Worm (Caenorhabditis elegans) whole organism, L2 larva: ENCODE measurements around the gene mip-2.

ENCODE experiments used
- C34F6.9 ChIP-seq: fragments of 150-350 bp; optimal IDR thresholded peaks from 2 replicates; lab custom pipeline; 2014; ENCODE audit warnings: missing biosample characterization, missing genetic modification characterization
- F13H6.1 ChIP-seq: sonication (generic microtip); optimal IDR thresholded peaks from 2 replicates; lab custom pipeline; 2016; ENCODE audit warnings: missing genetic modification characterization, missing compliant biosample characterization
- R02D3.7 ChIP-seq: fragments of 150-350 bp; optimal IDR thresholded peaks from 2 replicates; lab custom pipeline; 2014; ENCODE audit warnings: missing biosample characterization, missing genetic modification characterization
- Y55F3AM.14 ChIP-seq: fragments of 200-800 bp; sonication (Bioruptor generic); optimal IDR thresholded peaks from 2 replicates; lab custom pipeline; 2018; ENCODE audit warnings: mild to moderate bottlenecking, missing genetic modification characterization, missing compliant biosample characterization
- alr-1 ChIP-seq: fragments of 150-350 bp; optimal IDR thresholded peaks from 2 replicates; lab custom pipeline; 2014; ENCODE audit warnings: missing biosample characterization, missing genetic modification characterization
- aly-2 ChIP-seq: fragments of 150-350 bp; optimal IDR thresholded peaks from 2 replicates; lab custom pipeline; 2014; ENCODE audit warnings: missing biosample characterization, missing genetic modification characterization
- blmp-1 ChIP-seq: sonication (generic microtip); optimal IDR thresholded peaks from 2 replicates; lab custom pipeline; 2017; ENCODE audit warnings: missing genetic modification characterization, mild to moderate bottlenecking, missing compliant biosample characterization, antibody characterized with exemption, moderate library complexity; ENCODE audit not compliant: insufficient read depth
- ceh-16 ChIP-seq: fragments of 150-350 bp; optimal IDR thresholded peaks from 2 replicates; lab custom pipeline; 2014; ENCODE audit warnings: missing biosample characterization, missing genetic modification characterization
- ceh-82 ChIP-seq: fragments of 150-350 bp; optimal IDR thresholded peaks from 2 replicates; lab custom pipeline; 2014; ENCODE audit warnings: missing biosample characterization, missing genetic modification characterization
- crh-2 ChIP-seq: sonication (generic microtip); optimal IDR thresholded peaks from 2 replicates; lab custom pipeline; 2017; ENCODE audit warnings: missing biosample characterization, missing genetic modification characterization
- egl-27 ChIP-seq: sonication (generic microtip); optimal IDR thresholded peaks from 3 replicates; lab custom pipeline; 2017; ENCODE audit warnings: missing biosample characterization, missing genetic modification reagents, missing genetic modification characterization
- elt-1 ChIP-seq: fragments of 150-350 bp; optimal IDR thresholded peaks from 2 replicates; lab custom pipeline; 2014; ENCODE audit warnings: missing biosample characterization, missing genetic modification characterization
- fos-1 ChIP-seq: fragments of 150-350 bp; optimal IDR thresholded peaks from 2 replicates; lab custom pipeline; 2014; ENCODE audit warnings: missing biosample characterization, missing genetic modification characterization
- gmeb-1 ChIP-seq: fragments of 150-350 bp; optimal IDR thresholded peaks from 2 replicates; lab custom pipeline; 2014; ENCODE audit warnings: missing biosample characterization, missing genetic modification characterization
- lin-13 ChIP-seq: fragments of 150-350 bp; optimal IDR thresholded peaks from 2 replicates; lab custom pipeline; 2014; ENCODE audit warnings: missing biosample characterization, missing genetic modification reagents, missing genetic modification characterization
- lin-39 ChIP-seq: fragments of 150-350 bp; optimal IDR thresholded peaks from 2 replicates; lab custom pipeline; 2014; ENCODE audit warnings: missing biosample characterization, missing genetic modification reagents, missing genetic modification characterization
- lsy-2 ChIP-seq, 2 experiments: fragments of 150-350 bp in 1 of 2; sonication (generic microtip) in 1 of 2; optimal IDR thresholded peaks; 2 replicates each; lab custom pipeline; 2014 to 2017; ENCODE audit warnings: missing biosample characterization in 2 of 2, missing genetic modification characterization in 2 of 2
- mab-5 ChIP-seq: fragments of 150-350 bp; optimal IDR thresholded peaks from 2 replicates; lab custom pipeline; 2014; ENCODE audit warnings: missing biosample characterization, missing genetic modification characterization
- mdl-1 ChIP-seq, 2 experiments: fragments of 150-350 bp in 1 of 2; sonication (generic microtip) in 1 of 2; optimal IDR thresholded peaks; 2 replicates each; lab custom pipeline; 2017; ENCODE audit warnings: missing biosample characterization in 2 of 2, missing genetic modification characterization in 2 of 2
- nhr-10 ChIP-seq: sonication (generic microtip); optimal IDR thresholded peaks from 2 replicates; lab custom pipeline; 2017; ENCODE audit warnings: missing biosample characterization, missing genetic modification characterization
- nhr-11 ChIP-seq: fragments of 150-350 bp; optimal IDR thresholded peaks from 2 replicates; lab custom pipeline; 2014; ENCODE audit warnings: missing biosample characterization, missing genetic modification characterization
- nhr-12 ChIP-seq: fragments of 150-350 bp; optimal IDR thresholded peaks from 2 replicates; lab custom pipeline; 2014; ENCODE audit warnings: missing biosample characterization, missing genetic modification characterization
- nhr-23 ChIP-seq: fragments of 150-350 bp; optimal IDR thresholded peaks from 2 replicates; lab custom pipeline; 2014; ENCODE audit warnings: missing biosample characterization, missing genetic modification reagents, missing genetic modification characterization
- nhr-237 ChIP-seq: fragments of 150-350 bp; optimal IDR thresholded peaks from 2 replicates; lab custom pipeline; 2014; ENCODE audit warnings: missing biosample characterization, missing genetic modification characterization
- nhr-25 ChIP-seq: fragments of 150-350 bp; sonication (generic microtip); optimal IDR thresholded peaks from 3 replicates; lab custom pipeline; 2014; ENCODE audit warnings: missing biosample characterization, missing genetic modification characterization
- nhr-77 ChIP-seq: fragments of 150-350 bp; optimal IDR thresholded peaks from 2 replicates; lab custom pipeline; 2014; ENCODE audit warnings: missing biosample characterization, missing genetic modification characterization
- peb-1 ChIP-seq: fragments of 150-350 bp; optimal IDR thresholded peaks from 2 replicates; lab custom pipeline; 2014; ENCODE audit warnings: missing biosample characterization, missing genetic modification characterization
- skn-1 ChIP-seq: sonication (generic microtip); optimal IDR thresholded peaks from 2 replicates; lab custom pipeline; 2017; ENCODE audit warnings: missing biosample characterization, missing genetic modification characterization
- sma-9 ChIP-seq, 2 experiments: fragments of 150-350 bp in 1 of 2; sonication (generic microtip) in 1 of 2; optimal IDR thresholded peaks; 2 replicates each; lab custom pipeline; 2014 to 2016; ENCODE audit warnings: missing genetic modification characterization in 2 of 2, mild to moderate bottlenecking in 1 of 2, missing biosample characterization in 1 of 2, missing compliant biosample characterization in 1 of 2, missing genetic modification reagents in 1 of 2, moderate library complexity in 1 of 2
- snpc-4 ChIP-seq: fragments of 150-350 bp; optimal IDR thresholded peaks from 2 replicates; lab custom pipeline; 2014; ENCODE audit warnings: missing biosample characterization, missing genetic modification characterization
- unc-39 ChIP-seq: fragments of 150-350 bp; optimal IDR thresholded peaks from 2 replicates; lab custom pipeline; 2014; ENCODE audit warnings: missing biosample characterization, missing genetic modification characterization
- unc-55 ChIP-seq: fragments of 150-350 bp; sonication (generic microtip); optimal IDR thresholded peaks from 3 replicates; lab custom pipeline; 2014; ENCODE audit warnings: missing biosample characterization, missing genetic modification reagents, missing genetic modification characterization
- unc-62 ChIP-seq: fragments of 150-350 bp; optimal IDR thresholded peaks from 2 replicates; lab custom pipeline; 2014; ENCODE audit warnings: missing biosample characterization, missing genetic modification reagents, missing genetic modification characterization
- zag-1 ChIP-seq: fragments of 150-350 bp; optimal IDR thresholded peaks from 2 replicates; lab custom pipeline; 2014; ENCODE audit warnings: missing biosample characterization, missing genetic modification characterization
- ztf-1 ChIP-seq: fragments of 200-800 bp; sonication (Bioruptor generic); conservative IDR thresholded peaks from 2 replicates; pipeline ENCODE4 v1.3.6; 2022; ENCODE audit warnings: missing genetic modification characterization, missing compliant biosample characterization
- ztf-11 ChIP-seq: sonication (generic microtip); optimal IDR thresholded peaks from 2 replicates; lab custom pipeline; 2017; ENCODE audit warnings: missing biosample characterization, missing genetic modification characterization

Gene mip-2

ce11 chrV:13689592-13689991 lies 17.8 kb upstream of the mip-2 start, which contains the start of gene T01D3.1:
T01D3.1 (plus strand) TSS chrV:13689892.
- TF ChIP-seq F13H6.1 (tag; lab: Kevin White, UChicago): no peak
- TF ChIP-seq lin-13 (GFP tag; lab: Kevin White, UChicago): no peak
- no peak for TF ChIP-seq mdl-1 (tag; optimal IDR thresholded peaks at IDR 0.05; lab: Kevin White, UChicago)
- no peak for TF ChIP-seq nhr-237 (tag; lab: Kevin White, UChicago)
- no peak for TF ChIP-seq aly-2 (tag; lab: Kevin White, UChicago)
- no peak for TF ChIP-seq unc-39
- no peak for TF ChIP-seq unc-62

ce11 chrV:13687504-13687903 lies 15.7 kb upstream of the mip-2 start:
- TF ChIP-seq sma-9 (GFP tag; optimal IDR thresholded peaks at IDR 0.05; lab: Kevin White, UChicago) (no peak), sma-9 (tag; optimal IDR thresholded peaks at IDR 0.05; lab: Kevin White, UChicago) (no peak), aly-2 (tag; lab: Kevin White, UChicago) (no peak), ztf-11 (no peak), nhr-77 (tag; lab: Kevin White, UChicago) (no peak), mab-5 (tag; lab: Kevin White, UChicago) (no peak), nhr-10 (tag; lab: Kevin White, UChicago) (no peak), ztf-1 (no peak), nhr-25 (no peak), Y55F3AM.14 (GFP tag; lab: Kevin White, UChicago) (no peak), elt-1 (tag; lab: Kevin White, UChicago) (no peak), lin-39 (tag; lab: Kevin White, UChicago) (no peak), crh-2 (tag; lab: Kevin White, UChicago) (no peak), nhr-12 (no peak), lin-13 (GFP tag; lab: Kevin White, UChicago) (no peak)
- TF ChIP-seq, all 48 proteins: peak for 0

- peak; percentile 11 for TF ChIP-seq C34F6.9 (tag; lab: Kevin White, UChicago)
- no peak for TF ChIP-seq snpc-4 (tag; lab: Kevin White, UChicago)
- no peak for TF ChIP-seq crh-2 (tag; lab: Kevin White, UChicago)
Measured at ce11 chrV:13686513-13686912, 14.8 kb upstream of the mip-2 start.

- no peak for TF ChIP-seq elt-1 (tag; lab: Kevin White, UChicago)
- no peak for TF ChIP-seq lin-13 (GFP tag; lab: Kevin White, UChicago)
- TF ChIP-seq alr-1 (tag; lab: Kevin White, UChicago): no peak
- no peak for TF ChIP-seq nhr-77 (tag; lab: Kevin White, UChicago)
- no peak for TF ChIP-seq zag-1
- no peak for TF ChIP-seq lsy-2 (tag; optimal IDR thresholded peaks at IDR 0.05; lab: Kevin White, UChicago)
- TF ChIP-seq sma-9 (GFP tag; optimal IDR thresholded peaks at IDR 0.05; lab: Kevin White, UChicago): no peak
- no peak for TF ChIP-seq sma-9 (tag; optimal IDR thresholded peaks at IDR 0.05; lab: Kevin White, UChicago)
- no peak for TF ChIP-seq skn-1 (tag; lab: Kevin White, UChicago)
- no peak for TF ChIP-seq ztf-11
- TF ChIP-seq ceh-16 (tag; lab: Kevin White, UChicago): no peak
- TF ChIP-seq nhr-11 (tag; lab: Kevin White, UChicago): no peak
- no peak for TF ChIP-seq unc-62
- no peak for TF ChIP-seq C34F6.9 (tag; lab: Kevin White, UChicago)
- TF ChIP-seq nhr-10 (tag; lab: Kevin White, UChicago): no peak
- no peak for TF ChIP-seq nhr-23
- no peak for TF ChIP-seq egl-27 (tag; lab: Kevin White, UChicago)
- TF ChIP-seq unc-39: no peak
- TF ChIP-seq gmeb-1 (tag; lab: Kevin White, UChicago): no peak
- TF ChIP-seq ceh-82 (tag; lab: Kevin White, UChicago): no peak
Measured at ce11 chrV:13681445-13681844, 9.7 kb upstream of the mip-2 start.

ce11 chrV:13679859-13680258 lies 8.1 kb upstream of the mip-2 start:
- no peak for TF ChIP-seq nhr-25
- TF ChIP-seq lin-39 (tag; lab: Kevin White, UChicago): no peak
- TF ChIP-seq R02D3.7: no peak
- TF ChIP-seq unc-55 (GFP tag; lab: Kevin White, UChicago): no peak
- TF ChIP-seq fos-1 (tag; lab: Kevin White, UChicago): no peak
- TF ChIP-seq nhr-77 (tag; lab: Kevin White, UChicago): no peak
- TF ChIP-seq lin-13 (GFP tag; lab: Kevin White, UChicago): no peak
- no peak for TF ChIP-seq blmp-1 (tag; lab: Kevin White, UChicago)
- TF ChIP-seq peb-1 (tag; lab: Kevin White, UChicago): no peak
- no peak for TF ChIP-seq mdl-1 (tag; optimal IDR thresholded peaks at IDR 0.05; lab: Kevin White, UChicago)
- TF ChIP-seq ceh-82 (tag; lab: Kevin White, UChicago): no peak
